Worm (Caenorhabditis elegans): ENCODE measurements around the gene cdh-4.

Gene cdh-4

DNA sequence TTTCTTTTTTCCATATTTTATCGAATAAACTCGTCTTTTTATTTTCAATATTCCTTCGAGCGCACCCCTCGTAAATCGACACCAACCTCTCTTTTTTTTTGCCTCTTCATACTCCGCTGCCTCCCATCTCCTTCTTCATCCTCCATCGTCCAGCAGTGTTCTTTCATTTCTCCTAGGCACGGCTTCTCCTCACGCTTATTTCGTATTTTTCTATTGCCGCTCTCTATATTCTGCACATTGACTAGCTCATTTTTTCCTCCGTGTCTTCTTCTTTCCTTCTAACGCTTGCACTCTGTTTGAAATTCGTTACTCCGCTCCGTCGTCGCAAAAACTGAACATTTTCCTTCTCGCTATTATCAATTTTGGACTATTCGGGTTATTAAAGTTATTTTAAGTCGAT, 35.2 kb downstream of the cdh-4 start:
- TF ChIP-seq gei-8 (GFP tag; optimal IDR thresholded peaks at IDR 0.05) (no peak), T20F7.1 (GFP tag; optimal IDR thresholded peaks at IDR 0.05) (no peak), F37D6.2 (tag; optimal IDR thresholded peaks at IDR 0.05) (no peak), mxl-3 (GFP tag; optimal IDR thresholded peaks at IDR 0.05) (no peak), nhr-48 (tag; optimal IDR thresholded peaks at IDR 0.05) (no peak), skn-1 (tag; optimal IDR thresholded peaks at IDR 0.05) (no peak), rbr-2 (tag; optimal IDR thresholded peaks at IDR 0.05) (peak; percentile 15), lsy-2 (tag; optimal IDR thresholded peaks at IDR 0.05) (peak in 1 of 2 experiments; percentile 14), lin-15B (tag; optimal IDR thresholded peaks at IDR 0.05) (no peak), dmd-6 (GFP tag; IDR thresholded peaks at IDR 0.05) (no peak), hmg-1.1 (GFP tag; IDR thresholded peaks at IDR 0.05) (peak; percentile 31; the same call in 1 of the 2 replicates)

DNA sequence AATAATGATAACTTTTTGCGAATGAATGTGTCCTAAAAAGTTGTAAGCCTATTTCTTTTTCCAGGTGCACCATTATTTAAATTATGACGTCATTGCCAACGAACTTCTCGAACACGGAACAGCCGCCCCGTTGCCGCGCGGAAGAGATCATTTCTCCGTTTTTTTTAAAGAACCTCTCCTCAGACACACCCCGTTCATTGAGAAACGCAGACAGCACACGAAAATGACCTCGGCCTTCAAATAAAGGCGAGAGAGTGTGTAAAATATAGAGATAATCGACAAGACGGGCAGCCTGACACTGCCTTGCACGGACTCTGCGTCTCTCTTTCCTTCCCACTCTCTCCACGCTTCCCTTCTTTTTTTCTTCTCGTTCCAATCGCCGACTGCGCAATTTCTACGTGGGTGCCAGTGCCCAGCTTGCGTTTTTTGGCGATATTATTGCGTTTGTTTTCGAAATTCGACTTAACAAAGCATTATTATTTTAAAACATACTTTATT, 40.3 kb downstream of the cdh-4 start:
- peak; percentile 72 for TF ChIP-seq pha-4 (GFP tag; IDR thresholded peaks at IDR 0.05)
- TF ChIP-seq pha-4 (tag; optimal IDR thresholded peaks at IDR 0.05): peak; percentile 83
- no peak for TF ChIP-seq jun-1 (tag; optimal IDR thresholded peaks at IDR 0.05)
- TF ChIP-seq arid-1 (GFP tag; conservative IDR thresholded peaks at IDR 0.05): peak; percentile 39
- TF ChIP-seq spr-3 (GFP tag; optimal IDR thresholded peaks at IDR 0.05): no peak
- TF ChIP-seq zip-2 (tag; optimal IDR thresholded peaks at IDR 0.05): no peak
- no peak for TF ChIP-seq F49E8.2 (tag; optimal IDR thresholded peaks at IDR 0.05; ENCODE audit: borderline replicate concordance)
- peak; percentile 56 for TF ChIP-seq dpl-1 (GFP tag; optimal IDR thresholded peaks at IDR 0.05)
- TF ChIP-seq mep-1 (tag; optimal IDR thresholded peaks at IDR 0.05): peak; percentile 73
- TF ChIP-seq egl-27 (tag; optimal IDR thresholded peaks at IDR 0.05): no peak
- no peak for TF ChIP-seq ceh-28 (tag; optimal IDR thresholded peaks at IDR 0.05)
- peak; percentile 51 for TF ChIP-seq lin-38 (GFP tag; IDR thresholded peaks at IDR 0.05)
- 0 out of 2 replicates have a peak, but pooled peaks have one; percentile 44 for TF ChIP-seq lin-29 (GFP tag; IDR thresholded peaks at IDR 0.05)
- 0 out of 2 replicates have a peak, but pooled peaks have one; percentile 39 for TF ChIP-seq php-3 (GFP tag; IDR thresholded peaks at IDR 0.05)
- peak; percentile 87 for TF ChIP-seq hmg-1.1 (GFP tag; IDR thresholded peaks at IDR 0.05)
- no peak for TF ChIP-seq snpc-4 (tag; optimal IDR thresholded peaks at IDR 0.05)
- no peak for TF ChIP-seq lin-15B (tag; optimal IDR thresholded peaks at IDR 0.05)
- no peak for TF ChIP-seq lir-3 (tag; optimal IDR thresholded peaks at IDR 0.05)
- no peak for TF ChIP-seq ceh-44 (GFP tag; IDR thresholded peaks at IDR 0.05)
- TF ChIP-seq zfp-2 (tag; optimal IDR thresholded peaks at IDR 0.05): no peak
- TF ChIP-seq mdt-29 (GFP tag; IDR thresholded peaks at IDR 0.05): no peak
- no peak; the same call in 1 of the 2 replicates for TF ChIP-seq saeg-2 (GFP tag; IDR thresholded peaks at IDR 0.05)
- peak; percentile 60; the same call in 1 of the 2 replicates for TF ChIP-seq ctbp-1 (GFP tag; IDR thresholded peaks at IDR 0.05)
- no peak for TF ChIP-seq R02D3.7 (tag; optimal IDR thresholded peaks at IDR 0.05)
- no peak for TF ChIP-seq ZK337.2 (GFP tag; IDR thresholded peaks at IDR 0.05)
- TF ChIP-seq nhr-77 (tag; optimal IDR thresholded peaks at IDR 0.05): no peak
- no peak for TF ChIP-seq nhr-6 (tag; optimal IDR thresholded peaks at IDR 0.05)
- no peak for TF ChIP-seq unc-130 (GFP tag; optimal IDR thresholded peaks at IDR 0.05)
- TF ChIP-seq F37D6.2 (tag; optimal IDR thresholded peaks at IDR 0.05): peak; percentile 59
- peak; percentile 64 for TF ChIP-seq dmd-6 (GFP tag; IDR thresholded peaks at IDR 0.05)
- no peak for TF ChIP-seq ceh-82 (tag; optimal IDR thresholded peaks at IDR 0.05)
- no peak for TF ChIP-seq fos-1 (tag; optimal IDR thresholded peaks at IDR 0.05)
- no peak for TF ChIP-seq ceh-62 (tag; optimal IDR thresholded peaks at IDR 0.05)
- no peak for TF ChIP-seq dmd-8 (GFP tag; IDR thresholded peaks at IDR 0.05)
- peak; percentile 95 for TF ChIP-seq aha-1 (tag)
- TF ChIP-seq hif-1 (tag; optimal IDR thresholded peaks at IDR 0.05): peak in 1 of 2 experiments; percentile 59
- TF ChIP-seq dmd-9 (GFP tag; IDR thresholded peaks at IDR 0.05): no peak
- peak; percentile 81 for TF ChIP-seq dve-1 (tag; optimal IDR thresholded peaks at IDR 0.05; ENCODE audit: insufficient read depth)
- TF ChIP-seq nhr-41 (GFP tag; IDR thresholded peaks at IDR 0.05): peak; percentile 77; the same call in 1 of the 2 replicates
- TF ChIP-seq F10B5.3 (tag; optimal IDR thresholded peaks at IDR 0.05): peak; percentile 62
- peak; percentile 76 for TF ChIP-seq nhr-48 (tag; optimal IDR thresholded peaks at IDR 0.05)
- TF ChIP-seq ama-1 (optimal IDR thresholded peaks at IDR 0.05): peak; percentile 53
- TF ChIP-seq nhr-11 (tag; optimal IDR thresholded peaks at IDR 0.05): peak; percentile 34
- TF ChIP-seq T26A8.4 (GFP tag; IDR thresholded peaks at IDR 0.05): peak; percentile 78

All from whole organism, L4 larva.